Worm (Caenorhabditis elegans): ENCODE results near the gene F35B12.9.

F35B12.9 gene

DNA sequence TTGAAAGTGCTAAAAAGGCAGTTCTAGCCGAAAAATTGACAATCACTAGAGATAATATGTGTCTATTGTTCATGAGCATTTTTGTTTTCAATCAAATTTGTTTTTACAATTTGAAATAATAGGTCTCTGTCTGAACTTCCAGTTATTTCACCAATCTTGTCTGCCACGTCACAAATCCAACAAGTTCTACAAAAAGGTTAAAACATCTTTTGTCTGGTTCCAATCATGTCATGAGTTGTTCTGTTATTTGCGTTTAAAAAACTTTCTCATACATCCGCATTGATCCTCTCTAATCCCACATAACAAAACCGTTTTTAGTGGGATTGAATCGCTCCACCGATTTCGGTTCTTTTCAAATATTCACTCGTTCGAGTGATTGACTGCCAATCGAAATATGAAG lies at the start of gene F35B12.9:
Gene F35B12.9 (plus strand): TSS at position 372 of the 400 bp plus-strand sequence.
- TF ChIP-seq aha-1 (tag) (peak; percentile 94), dve-1 (tag; optimal IDR thresholded peaks at IDR 0.05; ENCODE audit: insufficient read depth) (no peak), unc-62 (GFP tag; optimal IDR thresholded peaks at IDR 0.05 in 1 of 2) (peak in 1 of 2 experiments; percentile 18), unc-62 (tag; optimal IDR thresholded peaks at IDR 0.05) (no peak)

DNA sequence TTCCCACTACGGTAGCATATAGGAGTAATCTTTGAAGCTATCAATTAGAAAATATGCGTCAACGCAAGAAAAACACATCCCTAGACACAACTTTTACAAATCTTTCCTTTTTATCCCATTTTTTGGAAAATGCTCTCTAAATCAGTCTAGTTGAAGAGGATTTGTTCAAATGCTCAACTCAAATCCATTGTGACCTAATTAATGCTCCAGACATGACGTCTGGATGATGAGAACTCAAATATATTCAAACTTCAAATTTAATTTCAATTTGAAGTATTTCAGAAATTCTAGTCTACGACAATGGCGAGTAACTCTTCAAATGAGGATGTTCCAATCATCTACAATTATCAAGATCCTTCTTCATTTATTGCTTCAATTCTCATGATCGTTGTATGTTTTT lies 48.6 kb upstream of the F35B12.9 start, which contains the start of gene srx-85:
Gene srx-85 (plus strand): TSS at position 301 of the 400 bp plus-strand sequence.
- no peak for TF ChIP-seq lsy-2 (tag; optimal IDR thresholded peaks at IDR 0.05)
- no peak for TF ChIP-seq duxl-1 (tag; optimal IDR thresholded peaks at IDR 0.05; ENCODE audit: poor library complexity)
- TF ChIP-seq mdt-29 (GFP tag; IDR thresholded peaks at IDR 0.05), result no peak
- TF ChIP-seq dmd-9 (GFP tag; IDR thresholded peaks at IDR 0.05), result no peak
- no peak for TF ChIP-seq zfp-2 (tag; optimal IDR thresholded peaks at IDR 0.05)
- no peak for TF ChIP-seq F49E8.2 (tag; optimal IDR thresholded peaks at IDR 0.05; ENCODE audit: borderline replicate concordance)
- TF ChIP-seq Y5F2A.4 (GFP tag; optimal IDR thresholded peaks at IDR 0.05), result no peak

- peak; percentile 46 for TF ChIP-seq unc-130 (GFP tag; optimal IDR thresholded peaks at IDR 0.05)
- no peak for TF ChIP-seq ztf-11 (tag; optimal IDR thresholded peaks at IDR 0.05)
- no peak for TF ChIP-seq mes-2 (tag; optimal IDR thresholded peaks at IDR 0.05; ENCODE audit: poor library complexity, severe bottlenecking)
Observed at ce11 chrV:11554260-11554659, 46.7 kb upstream of the F35B12.9 start, which contains the start of gene duo-1. duo-1 (plus strand) TSS chrV:11554630.

DNA sequence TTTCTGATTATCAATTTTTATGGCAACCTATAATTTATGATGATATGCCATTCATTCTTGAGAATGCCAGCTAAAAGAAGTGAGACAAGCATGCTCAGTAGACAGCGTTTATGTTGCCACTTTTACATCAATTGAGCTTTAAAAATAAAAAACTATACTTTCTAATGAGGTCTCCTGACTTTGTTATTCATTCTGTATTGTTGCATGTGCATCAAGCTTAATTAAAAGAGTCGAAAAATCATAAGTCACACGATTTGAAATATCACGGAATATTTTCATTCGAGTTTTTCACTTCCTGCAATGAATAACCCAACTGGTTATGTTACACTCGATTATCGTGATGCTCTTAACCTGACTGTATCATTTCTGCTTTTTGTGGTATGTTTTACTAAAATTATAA lies 38.3 kb upstream of the F35B12.9 start, which contains the start of gene srx-86:
Gene srx-86 (plus strand): TSS at position 301 of the 400 bp plus-strand sequence.
- TF ChIP-seq nhr-28 (tag; optimal IDR thresholded peaks at IDR 0.05) (no peak), nhr-6 (tag; optimal IDR thresholded peaks at IDR 0.05) (no peak), egl-27 (tag; optimal IDR thresholded peaks at IDR 0.05) (no peak), tag-97 (GFP tag; IDR thresholded peaks at IDR 0.05) (no peak), nhr-77 (tag; optimal IDR thresholded peaks at IDR 0.05) (no peak), mep-1 (tag; optimal IDR thresholded peaks at IDR 0.05) (no peak), nhr-41 (GFP tag; IDR thresholded peaks at IDR 0.05) (no peak)

DNA sequence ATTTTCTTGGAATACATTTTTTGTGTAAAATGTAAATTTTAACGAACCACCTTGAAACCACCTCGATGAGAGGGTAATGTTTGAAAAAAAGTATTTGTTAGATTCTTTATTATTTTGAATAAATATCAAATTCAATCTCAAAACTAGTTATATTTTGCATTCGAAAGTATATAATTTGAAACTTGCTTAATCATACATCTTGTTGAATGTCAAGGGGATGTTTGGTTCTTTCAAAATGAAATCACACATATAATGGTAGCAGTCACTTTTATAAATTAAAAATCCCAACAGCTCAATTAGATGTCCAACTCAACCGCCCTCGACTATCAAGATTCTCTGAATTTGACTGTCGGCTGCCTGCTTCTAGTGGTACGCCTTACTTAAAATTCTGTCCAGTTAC lies 36.4 kb upstream of the F35B12.9 start, which contains the start of gene srx-87:
Gene srx-87 (plus strand): TSS at position 301 of the 400 bp plus-strand sequence.
- TF ChIP-seq lin-1 (GFP tag; IDR thresholded peaks at IDR 0.05) (no peak), ctbp-1 (GFP tag; IDR thresholded peaks at IDR 0.05) (no peak), zfp-2 (tag; optimal IDR thresholded peaks at IDR 0.05) (no peak), sdz-12 (GFP tag; optimal IDR thresholded peaks at IDR 0.05) (no peak), dmd-9 (GFP tag; IDR thresholded peaks at IDR 0.05) (no peak), lin-15B (tag; optimal IDR thresholded peaks at IDR 0.05) (no peak), hlh-30 (tag; optimal IDR thresholded peaks at IDR 0.05; ENCODE audit: insufficient read depth) (no peak), lir-3 (tag; optimal IDR thresholded peaks at IDR 0.05) (no peak), F44E2.7 (GFP tag; IDR thresholded peaks at IDR 0.05) (no peak), nhr-237 (tag; optimal IDR thresholded peaks at IDR 0.05) (no peak), ama-1 (optimal IDR thresholded peaks at IDR 0.05) (no peak), gei-8 (GFP tag; optimal IDR thresholded peaks at IDR 0.05) (no peak), dmd-8 (GFP tag; IDR thresholded peaks at IDR 0.05) (no peak), tag-97 (GFP tag; IDR thresholded peaks at IDR 0.05) (no peak)

- peak; percentile 32 for TF ChIP-seq dmd-6 (GFP tag; IDR thresholded peaks at IDR 0.05)
- TF ChIP-seq dpl-1 (GFP tag; optimal IDR thresholded peaks at IDR 0.05), result no peak
- no peak for TF ChIP-seq R02D3.7 (tag; optimal IDR thresholded peaks at IDR 0.05)
- no peak for TF ChIP-seq ceh-82 (tag; optimal IDR thresholded peaks at IDR 0.05)
- TF ChIP-seq mxl-3 (GFP tag; optimal IDR thresholded peaks at IDR 0.05), result peak; percentile 61
- TF ChIP-seq hlh-30 (tag; optimal IDR thresholded peaks at IDR 0.05; ENCODE audit: insufficient read depth), result peak; percentile 73
- TF ChIP-seq mdl-1 (tag; optimal IDR thresholded peaks at IDR 0.05), result peak in 1 of 2 experiments; percentile 53
- TF ChIP-seq nhr-28 (tag; optimal IDR thresholded peaks at IDR 0.05), result peak; percentile 22
- no peak for TF ChIP-seq zag-1 (tag; optimal IDR thresholded peaks at IDR 0.05)
- no peak for TF ChIP-seq nhr-11 (tag; optimal IDR thresholded peaks at IDR 0.05)
- TF ChIP-seq Y48G9A.11 (GFP tag; IDR thresholded peaks at IDR 0.05), result no peak
Observed at ce11 chrV:11570169-11570651, 30.8 kb upstream of the F35B12.9 start, which contains the start of the genes nhr-101 and pms-2. nhr-101 (plus strand) TSS chrV:11570476. pms-2 (minus strand) TSS chrV:11570601.

Measured in whole organism, L4 larva.